Worm (Caenorhabditis elegans) whole organism, midembryonic: ENCODE results near the gene srsx-14.

Experiments used
- T22C8.4 ChIP-seq: fragments of 200-800 bp; sonication (Bioruptor generic); IDR thresholded peaks from 2 replicates; pipeline ENCODE4 v1.3.6; 2022; ENCODE audit warnings: missing genetic modification characterization, missing compliant biosample characterization
- cog-1 ChIP-seq: sonication (generic microtip); optimal IDR thresholded peaks from 2 replicates; lab custom pipeline; 2016; ENCODE audit warnings: missing genetic modification characterization, missing compliant biosample characterization
- flt-1 ChIP-seq: fragments of 200-800 bp; sonication (Bioruptor generic); IDR thresholded peaks from 2 replicates; pipeline ENCODE4 v1.3.6; 2022; ENCODE audit warnings: missing genetic modification characterization, missing compliant biosample characterization
- klf-2 ChIP-seq: fragments of 200-800 bp; sonication (Bioruptor generic); conservative IDR thresholded peaks from 2 replicates; pipeline ENCODE4 v1.3.6; 2022; ENCODE audit warnings: missing genetic modification reagents, missing genetic modification characterization, missing compliant biosample characterization
- med-1 ChIP-seq: sonication (generic microtip); optimal IDR thresholded peaks from 2 replicates; lab custom pipeline; 2017; ENCODE audit warnings: missing genetic modification characterization, mild to moderate bottlenecking, missing compliant biosample characterization, antibody characterized with exemption, missing genetic modification reagents; ENCODE audit not compliant: insufficient read depth
- ref-1 ChIP-seq: fragments of 200-800 bp; sonication (Bioruptor generic); conservative IDR thresholded peaks from 2 replicates; pipeline ENCODE4 v1.3.6; 2022; ENCODE audit warnings: missing genetic modification reagents, missing genetic modification characterization, missing compliant biosample characterization
- tab-1 ChIP-seq: fragments of 200-800 bp; sonication (Bioruptor generic); IDR thresholded peaks from 2 replicates; pipeline ENCODE4 v1.3.6; 2022; ENCODE audit warnings: missing genetic modification characterization, missing compliant biosample characterization
- ztf-23 ChIP-seq: fragments of 200-800 bp; sonication (Bioruptor generic); IDR thresholded peaks from 2 replicates; pipeline ENCODE4 v1.3.6; 2022; ENCODE audit warnings: missing genetic modification reagents, missing genetic modification characterization, missing compliant biosample characterization
- ztf-29 ChIP-seq: fragments of 200-800 bp; sonication (Bioruptor generic); IDR thresholded peaks from 2 replicates; pipeline ENCODE4 v1.3.6; 2022; ENCODE audit warnings: missing genetic modification reagents, missing genetic modification characterization, missing compliant biosample characterization

DNA sequence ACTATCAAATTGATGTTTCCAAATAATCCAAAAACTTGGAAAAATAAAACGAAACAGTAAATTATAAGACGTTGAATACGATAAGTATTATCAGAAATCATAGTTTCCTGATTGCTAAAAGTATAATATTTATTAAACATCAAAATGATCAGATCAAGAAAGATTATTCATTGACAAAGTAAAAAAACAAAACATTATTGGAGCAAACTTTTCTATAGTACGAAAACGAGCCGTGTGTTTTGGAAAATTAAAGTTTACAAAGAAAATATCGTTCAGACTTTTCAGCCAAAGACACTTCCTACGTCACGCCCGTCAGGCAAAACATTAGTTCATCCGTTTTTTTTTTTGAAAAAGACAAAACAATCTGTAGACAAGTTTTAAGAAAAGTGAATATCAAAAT, 3.2 kb downstream of the srsx-14 start, which contains the start of gene srsx-15:
- TF ChIP-seq ztf-23 (GFP tag; lab: Robert Waterston, UW), result no peak
- TF ChIP-seq T22C8.4 (GFP tag; lab: Robert Waterston, UW), result no peak
- no peak for TF ChIP-seq cog-1 (tag; lab: Kevin White, UChicago)
- no peak for TF ChIP-seq ref-1 (GFP tag; lab: Robert Waterston, UW)
- no peak for TF ChIP-seq flt-1 (GFP tag; lab: Robert Waterston, UW)
- no peak for TF ChIP-seq klf-2 (GFP tag; lab: Robert Waterston, UW)
- no peak for TF ChIP-seq ztf-29 (GFP tag; lab: Robert Waterston, UW)
- TF ChIP-seq tab-1 (GFP tag; lab: Robert Waterston, UW), result no peak
- TF ChIP-seq med-1 (GFP tag; lab: Kevin White, UChicago), result no peak
